Worm (Caenorhabditis elegans) whole organism, late embryonic: ENCODE data around the gene srd-23.

Experiments
- F13H6.1 ChIP-seq: sonication (generic microtip); optimal IDR thresholded peaks from 2 replicates; lab custom pipeline; 2016; ENCODE audit warnings: missing genetic modification characterization, missing compliant biosample characterization
- ceh-14 ChIP-seq: sonication (generic microtip); optimal IDR thresholded peaks from 2 replicates; lab custom pipeline; 2016; ENCODE audit warnings: missing genotype, missing genetic modification characterization, missing compliant biosample characterization
- ceh-18 ChIP-seq: sonication (generic microtip); optimal IDR thresholded peaks from 2 replicates; lab custom pipeline; 2016; ENCODE audit warnings: missing genetic modification characterization, missing compliant biosample characterization
- ceh-48 ChIP-seq: sonication (generic microtip); optimal IDR thresholded peaks from 2 replicates; lab custom pipeline; 2016; ENCODE audit warnings: missing genetic modification characterization, inconsistent platforms, missing compliant biosample characterization
- elt-2 ChIP-seq: sonication (generic microtip); optimal IDR thresholded peaks from 2 replicates; lab custom pipeline; 2016; ENCODE audit warnings: missing genetic modification reagents, missing genetic modification characterization, missing compliant biosample characterization
- fax-1 ChIP-seq: sonication (generic microtip); optimal IDR thresholded peaks from 2 replicates; lab custom pipeline; 2016; ENCODE audit warnings: missing genotype, missing genetic modification characterization, missing compliant biosample characterization
- fkh-10 ChIP-seq: fragments of 150-350 bp; optimal IDR thresholded peaks from 2 replicates; lab custom pipeline; 2014; ENCODE audit warnings: missing biosample characterization, missing genetic modification reagents, missing genetic modification characterization
- hlh-6 ChIP-seq: sonication (generic microtip); optimal IDR thresholded peaks from 2 replicates; lab custom pipeline; 2016; ENCODE audit warnings: missing genotype, missing genetic modification characterization, missing compliant biosample characterization
- hlh-8 ChIP-seq: sonication (generic microtip); optimal IDR thresholded peaks from 2 replicates; lab custom pipeline; 2016; ENCODE audit warnings: missing genotype, missing genetic modification characterization, missing compliant biosample characterization
- odd-2 ChIP-seq: sonication (generic microtip); optimal IDR thresholded peaks from 2 replicates; lab custom pipeline; 2017; ENCODE audit warnings: antibody characterized with exemption, mild to moderate bottlenecking, missing genetic modification characterization, missing compliant biosample characterization
- pha-4 ChIP-seq: fragments of 150-350 bp; optimal IDR thresholded peaks from 2 replicates; lab custom pipeline; 2018; ENCODE audit warnings: missing biosample characterization, missing genetic modification reagents, missing genetic modification characterization
- pros-1 ChIP-seq: fragments of 150-350 bp; optimal IDR thresholded peaks from 2 replicates; lab custom pipeline; 2014; ENCODE audit warnings: missing biosample characterization, missing genetic modification reagents, missing genetic modification characterization
- tbx-2 ChIP-seq: sonication (generic microtip); optimal IDR thresholded peaks from 2 replicates; lab custom pipeline; 2016; ENCODE audit warnings: missing genetic modification characterization, missing compliant biosample characterization

DNA sequence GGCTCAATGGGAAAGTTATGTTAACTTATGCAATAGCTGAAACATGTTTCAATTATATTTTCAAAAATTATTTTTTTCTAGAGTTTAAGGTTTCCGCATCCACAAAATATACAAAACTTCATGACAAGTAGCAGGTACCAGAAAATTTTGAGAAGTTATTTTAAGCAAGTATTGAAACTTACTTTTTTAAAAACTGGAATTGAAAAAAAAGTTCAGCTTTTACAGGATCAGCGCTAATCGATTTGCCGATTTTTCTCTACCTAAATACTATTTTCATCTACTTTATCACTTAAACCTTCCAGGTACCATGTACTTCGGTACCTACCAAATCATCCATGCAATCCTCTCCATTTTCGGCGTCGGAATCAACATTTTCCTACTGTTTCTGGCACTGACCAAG is at the start of gene srd-23:
- TF ChIP-seq odd-2 (tag; lab: Kevin White, UChicago) = no peak
- no peak for TF ChIP-seq ceh-14 (tag; lab: Kevin White, UChicago)
- no peak for TF ChIP-seq ceh-48 (tag; lab: Kevin White, UChicago)
- no peak for TF ChIP-seq fax-1 (tag; lab: Kevin White, UChicago)
- TF ChIP-seq hlh-6 = no peak
- no peak for TF ChIP-seq ceh-18 (tag; lab: Kevin White, UChicago)
- no peak for TF ChIP-seq fkh-10 (GFP tag; lab: Kevin White, UChicago)
- no peak for TF ChIP-seq elt-2 (tag; lab: Kevin White, UChicago)
- no peak for TF ChIP-seq pros-1 (tag; lab: Kevin White, UChicago)
- no peak for TF ChIP-seq F13H6.1
- TF ChIP-seq hlh-8 = no peak
- no peak for TF ChIP-seq tbx-2
- no peak for TF ChIP-seq pha-4 (tag; lab: Kevin White, UChicago)
